Fruit fly (Drosophila melanogaster): Measurements from ENCODE around the gene obst-F.
A peak's percentile ranks its signal among the peaks of the same experiment; 100 is the strongest.

The obst-F gene

dm6 chr3L:20241987-20242982, 40.8 kb upstream of the obst-F start:
- TF ChIP-seq Hr83 (GFP tag; optimal IDR thresholded peaks at IDR 0.05; ENCODE audit: poor library complexity, severe bottlenecking) (peak; percentile 46), Myc (optimal IDR thresholded peaks at IDR 0.05) (no peak), lola (GFP tag; optimal IDR thresholded peaks at IDR 0.05) (no peak), dl (GFP tag; optimal IDR thresholded peaks at IDR 0.05; ENCODE audit: insufficient read depth in 1 of 2, partially characterized antibody in 2 of 2) (no peak), GATAd (GFP tag; optimal IDR thresholded peaks at IDR 0.05) (no peak), CG32264 (GFP tag; optimal IDR thresholded peaks at IDR 0.05) (no peak), Jra (GFP tag; optimal IDR thresholded peaks at IDR 0.05) (no peak), HLH106 (tag; optimal IDR thresholded peaks at IDR 0.05) (peak; percentile 60), OdsH (GFP tag; optimal IDR thresholded peaks at IDR 0.05) (peak; percentile 38), dmrt93B (GFP tag; optimal IDR thresholded peaks at IDR 0.05) (peak; percentile 45), Rel (GFP tag; optimal IDR thresholded peaks at IDR 0.05) (no peak), Rel (tag; optimal IDR thresholded peaks at IDR 0.05) (no peak), sv (GFP tag; optimal IDR thresholded peaks at IDR 0.05) (peak; percentile 33), brk (GFP tag; optimal IDR thresholded peaks at IDR 0.05) (peak; percentile 67), sage (GFP tag; optimal IDR thresholded peaks at IDR 0.05) (peak; percentile 6), jim (GFP tag; optimal IDR thresholded peaks at IDR 0.05) (no peak), N (GFP tag; optimal IDR thresholded peaks at IDR 0.05) (no peak), usp (GFP tag; optimal IDR thresholded peaks at IDR 0.05) (no peak), Hr78 (GFP tag; optimal IDR thresholded peaks at IDR 0.05) (no peak), tai (GFP tag; optimal IDR thresholded peaks at IDR 0.05) (no peak), CG9705 (GFP tag; optimal IDR thresholded peaks at IDR 0.05) (peak; percentile 26), h (GFP tag; optimal IDR thresholded peaks at IDR 0.05) (peak; percentile 26), ey (GFP tag; optimal IDR thresholded peaks at IDR 0.05) (peak; percentile 6), CrebA (GFP tag; optimal IDR thresholded peaks at IDR 0.05; ENCODE audit: borderline replicate concordance) (no peak), rgr (GFP tag; optimal IDR thresholded peaks at IDR 0.05) (peak; percentile 58), Dif (GFP tag; optimal IDR thresholded peaks at IDR 0.05; ENCODE audit: partially characterized antibody) (no peak), pan (optimal IDR thresholded peaks at IDR 0.05) (no peak), Dfd (GFP tag; optimal IDR thresholded peaks at IDR 0.05) (no peak), dsf (GFP tag; optimal IDR thresholded peaks at IDR 0.05; ENCODE audit: borderline replicate concordance) (peak; percentile 49), Sp1 (GFP tag; optimal IDR thresholded peaks at IDR 0.05) (peak; percentile 68), Vsx2 (GFP tag; optimal IDR thresholded peaks at IDR 0.05; ENCODE audit: partially characterized antibody) (no peak), foxo (GFP tag; optimal IDR thresholded peaks at IDR 0.05) (peak in 1 of 2 experiments; percentile 62), woc (GFP tag; optimal IDR thresholded peaks at IDR 0.05) (peak; percentile 30), psq (GFP tag; optimal IDR thresholded peaks at IDR 0.05) (peak; percentile 48), fru (GFP tag; optimal IDR thresholded peaks at IDR 0.05) (peak; percentile 36), Hnf4 (GFP tag; optimal IDR thresholded peaks at IDR 0.05) (peak; percentile 53), Abd-B (GFP tag; optimal IDR thresholded peaks at IDR 0.05) (no peak), Mio (GFP tag; optimal IDR thresholded peaks at IDR 0.05) (no peak), br (GFP tag; optimal IDR thresholded peaks at IDR 0.05) (no peak)

- TF ChIP-seq sage (GFP tag; optimal IDR thresholded peaks at IDR 0.05) (no peak), dl (GFP tag; optimal IDR thresholded peaks at IDR 0.05; ENCODE audit: insufficient read depth in 1 of 2, partially characterized antibody in 2 of 2) (no peak), tai (GFP tag; optimal IDR thresholded peaks at IDR 0.05) (no peak), Hnf4 (GFP tag; optimal IDR thresholded peaks at IDR 0.05) (no peak), Vsx2 (GFP tag; optimal IDR thresholded peaks at IDR 0.05; ENCODE audit: partially characterized antibody) (peak; percentile 47), rgr (GFP tag; optimal IDR thresholded peaks at IDR 0.05) (no peak), N (GFP tag; optimal IDR thresholded peaks at IDR 0.05) (no peak), CrebA (GFP tag; optimal IDR thresholded peaks at IDR 0.05; ENCODE audit: borderline replicate concordance) (no peak), Rel (GFP tag; optimal IDR thresholded peaks at IDR 0.05) (no peak), Rel (tag; optimal IDR thresholded peaks at IDR 0.05) (peak; percentile 20)
Observed at dm6 chr3L:20241163-20241970, 39.9 kb upstream of the obst-F start, which contains the start of the genes CG6951 and CG17233. TSS of gene CG6951 (plus strand) at chr3L:20241267. TSS of gene CG17233 (minus strand) at chr3L:20241903.
